Fruit fly (Drosophila melanogaster) whole organism, embryonic: ENCODE measurements around the gene CG34107.

Experiments used
- Ada2b ChIP-seq: fragments of 200-800 bp; sonication (Bioruptor generic); IDR thresholded peaks from 2 replicates; pipeline ENCODE4 v1.3.6; 2022; ENCODE audit warnings: missing biosample characterization, missing genetic modification characterization
- Atf6 ChIP-seq: fragments of 200-800 bp; sonication (Bioruptor generic); IDR thresholded peaks from 2 replicates; pipeline ENCODE4 v1.3.6; 2022; ENCODE audit warnings: missing biosample characterization, missing genetic modification characterization
- BEAF-32 ChIP-seq: fragments of 200-800 bp; sonication (Bioruptor generic); optimal IDR thresholded peaks from 3 replicates; lab custom pipeline; 2017; ENCODE audit warnings: missing biosample characterization, missing genetic modification characterization, mild to moderate bottlenecking, moderate library complexity, missing genetic modification reagents
- BtbVII ChIP-seq: fragments of 200-800 bp; sonication (Bioruptor generic); optimal IDR thresholded peaks from 3 replicates; lab custom pipeline; 2017; ENCODE audit warnings: missing biosample characterization, mild to moderate bottlenecking, missing genetic modification characterization
- CG10274 ChIP-seq: fragments of 200-800 bp; sonication (Bioruptor generic); optimal IDR thresholded peaks from 3 replicates; lab custom pipeline; 2017; ENCODE audit warnings: missing biosample characterization, mild to moderate bottlenecking, missing genetic modification characterization
- CG11398 ChIP-seq: fragments of 200-800 bp; sonication (Bioruptor generic); optimal IDR thresholded peaks from 2 replicates; lab custom pipeline; 2016; ENCODE audit warnings: missing biosample characterization, missing genetic modification characterization
- CG11695 ChIP-seq: fragments of 200-800 bp; sonication (Bioruptor generic); IDR thresholded peaks from 3 replicates; pipeline ENCODE4 v1.3.6; 2022; ENCODE audit warnings: missing biosample characterization, missing genetic modification characterization
- CG11696 ChIP-seq: fragments of 200-800 bp; sonication (Bioruptor generic); IDR thresholded peaks from 2 replicates; pipeline ENCODE4 v1.3.6; 2022; ENCODE audit warnings: missing biosample characterization, missing genetic modification characterization
- CG11723 ChIP-seq: fragments of 200-800 bp; sonication (Bioruptor generic); optimal IDR thresholded peaks from 2 replicates; lab custom pipeline; 2017; ENCODE audit warnings: missing biosample characterization, mild to moderate bottlenecking, missing genetic modification characterization
- CG12219 ChIP-seq: fragments of 200-800 bp; sonication (Bioruptor generic); optimal IDR thresholded peaks from 3 replicates; lab custom pipeline; 2018; ENCODE audit warnings: missing biosample characterization, mild to moderate bottlenecking, missing genetic modification characterization
- CG12744 ChIP-seq: fragments of 200-800 bp; sonication (Bioruptor generic); optimal IDR thresholded peaks from 2 replicates; lab custom pipeline; 2016; ENCODE audit warnings: missing biosample characterization, missing genetic modification characterization
- CG14710 ChIP-seq: fragments of 200-800 bp; sonication (Bioruptor generic); optimal IDR thresholded peaks from 3 replicates; lab custom pipeline; 2019; ENCODE audit warnings: missing biosample characterization, mild to moderate bottlenecking, missing genetic modification characterization, moderate library complexity
- CG15073 ChIP-seq: fragments of 200-800 bp; sonication (Bioruptor generic); optimal IDR thresholded peaks from 2 replicates; lab custom pipeline; 2016; ENCODE audit warnings: missing biosample characterization, missing genetic modification characterization
- CG16863 ChIP-seq: fragments of 200-800 bp; sonication (Bioruptor generic); optimal IDR thresholded peaks from 3 replicates; lab custom pipeline; 2016; ENCODE audit warnings: missing biosample characterization, missing genetic modification characterization
- CG17186 ChIP-seq: fragments of 200-800 bp; sonication (Bioruptor generic); optimal IDR thresholded peaks from 3 replicates; lab custom pipeline; 2017; ENCODE audit warnings: missing biosample characterization, missing genetic modification reagents, missing genetic modification characterization
- CG17328 ChIP-seq: fragments of 200-800 bp; sonication (Bioruptor generic); IDR thresholded peaks from 2 replicates; pipeline ENCODE4 v1.3.6; 2022; ENCODE audit warnings: missing biosample characterization, missing genetic modification characterization
- CG2712 ChIP-seq: fragments of 200-800 bp; optimal IDR thresholded peaks from 3 replicates; lab custom pipeline; 2019; ENCODE audit warnings: missing biosample characterization, mild to moderate bottlenecking, missing genetic modification characterization, moderate library complexity
- CG3407 ChIP-seq: fragments of 200-800 bp; sonication (Bioruptor generic); optimal IDR thresholded peaks from 2 replicates; lab custom pipeline; 2018; ENCODE audit warnings: missing biosample characterization, mild to moderate bottlenecking, missing genetic modification characterization
- CG4617 ChIP-seq: fragments of 200-800 bp; sonication (Bioruptor generic); optimal IDR thresholded peaks from 3 replicates; lab custom pipeline; 2016; ENCODE audit warnings: missing biosample characterization, missing genetic modification characterization, borderline replicate concordance
- CG4707 ChIP-seq: fragments of 200-800 bp; sonication (Bioruptor generic); optimal IDR thresholded peaks from 2 replicates; lab custom pipeline; 2018; ENCODE audit warnings: missing biosample characterization, mild to moderate bottlenecking, missing genetic modification characterization, moderate library complexity
- CG4820 ChIP-seq: fragments of 200-800 bp; sonication (Bioruptor generic); optimal IDR thresholded peaks from 3 replicates; lab custom pipeline; 2016; ENCODE audit warnings: missing biosample characterization, missing genetic modification characterization
- CG7372 ChIP-seq: fragments of 200-800 bp; sonication (Bioruptor generic); IDR thresholded peaks from 2 replicates; pipeline ENCODE4 v1.3.6; 2022; ENCODE audit warnings: missing biosample characterization, missing genetic modification characterization
- CG8290 ChIP-seq, 3 experiments: fragments of 200-800 bp; sonication (Bioruptor generic); optimal IDR thresholded peaks; 2 replicates each; lab custom pipeline; 2016 to 2019; ENCODE audit warnings: missing biosample characterization in 3 of 3, missing genetic modification characterization in 3 of 3, mild to moderate bottlenecking in 2 of 3, moderate library complexity in 1 of 3
- CG8765 ChIP-seq: fragments of 200-800 bp; sonication (Bioruptor generic); IDR thresholded peaks from 2 replicates; pipeline ENCODE4 v1.3.6; 2022; ENCODE audit warnings: missing biosample characterization, missing genetic modification characterization
- CG8944 ChIP-seq: fragments of 200-800 bp; sonication (Bioruptor generic); optimal IDR thresholded peaks from 3 replicates; lab custom pipeline; 2016; ENCODE audit warnings: missing biosample characterization, missing genetic modification characterization
- Dad ChIP-seq: fragments of 200-800 bp; sonication (Bioruptor generic); optimal IDR thresholded peaks from 3 replicates; lab custom pipeline; 2016; ENCODE audit warnings: missing biosample characterization, missing genetic modification characterization
- Eip74EF ChIP-seq, 2 experiments: fragments of 200-800 bp in 1 of 2; fragments of >200 bp in 1 of 2; sonication (Bioruptor generic) in 1 of 2; optimal IDR thresholded peaks; 2 replicates each; lab custom pipeline; 2017 to 2019; ENCODE audit warnings: missing biosample characterization in 2 of 2, missing genetic modification characterization in 2 of 2, mild to moderate bottlenecking in 1 of 2, moderate library complexity in 1 of 2
- HHEX ChIP-seq: fragments of 200-800 bp; sonication (Bioruptor generic); optimal IDR thresholded peaks from 3 replicates; lab custom pipeline; 2017; ENCODE audit warnings: missing biosample characterization, mild to moderate bottlenecking, missing genetic modification characterization, missing genetic modification reagents
- HLH3B ChIP-seq: fragments of 200-800 bp; sonication (Bioruptor generic); IDR thresholded peaks from 2 replicates; pipeline ENCODE4 v1.3.6; 2022; ENCODE audit warnings: missing biosample characterization, missing genetic modification characterization
- MESR4 ChIP-seq: fragments of 200-800 bp; sonication (Bioruptor generic); optimal IDR thresholded peaks from 2 replicates; lab custom pipeline; 2018; ENCODE audit warnings: missing biosample characterization, mild to moderate bottlenecking, missing genetic modification characterization, moderate library complexity
- Nf-YC ChIP-seq: fragments of 200-800 bp; optimal IDR thresholded peaks from 3 replicates; lab custom pipeline; 2019; ENCODE audit warnings: missing biosample characterization, mild to moderate bottlenecking, missing genetic modification characterization, moderate library complexity
- Sin3A ChIP-seq: fragments of >200 bp; optimal IDR thresholded peaks from 2 replicates; lab custom pipeline; 2018
- Spps ChIP-seq: fragments of 200-800 bp; sonication (Bioruptor generic); optimal IDR thresholded peaks from 2 replicates; lab custom pipeline; 2018; ENCODE audit warnings: missing biosample characterization, mild to moderate bottlenecking, missing genetic modification characterization
- Ssrp ChIP-seq: fragments of 200-800 bp; sonication (Bioruptor generic); optimal IDR thresholded peaks from 2 replicates; lab custom pipeline; 2018; ENCODE audit warnings: missing biosample characterization, mild to moderate bottlenecking, missing genetic modification characterization, moderate library complexity
- Tbp ChIP-seq: fragments of >200 bp; optimal IDR thresholded peaks from 2 replicates; lab custom pipeline; 2018; ENCODE audit warnings: missing biosample characterization, missing genetic modification characterization
- ac ChIP-seq: fragments of 200-800 bp; sonication (Bioruptor generic); optimal IDR thresholded peaks from 3 replicates; lab custom pipeline; 2017; ENCODE audit warnings: missing biosample characterization, mild to moderate bottlenecking, missing genetic modification characterization
- ase ChIP-seq: fragments of 200-800 bp; sonication (Bioruptor generic); IDR thresholded peaks from 3 replicates; pipeline ENCODE4 v1.3.6; 2022; ENCODE audit warnings: missing biosample characterization, missing genetic modification characterization
- br ChIP-seq: fragments of >200 bp; optimal IDR thresholded peaks from 2 replicates; lab custom pipeline; 2017
- croc ChIP-seq: fragments of 200-800 bp; sonication (Bioruptor generic); conservative IDR thresholded peaks from 3 replicates; pipeline ENCODE4 v1.3.6; 2022; ENCODE audit warnings: missing biosample characterization, missing genetic modification characterization
- crp ChIP-seq, 2 experiments: fragments of 200-800 bp; sonication (Bioruptor generic); optimal IDR thresholded peaks; 2 replicates in 1 of 2; 3 replicates in 1 of 2; lab custom pipeline; 2017; ENCODE audit warnings: missing biosample characterization in 2 of 2, missing genetic modification characterization in 2 of 2, mild to moderate bottlenecking in 1 of 2, moderate library complexity in 1 of 2
- fd96Cb ChIP-seq: fragments of 200-800 bp; sonication (Bioruptor generic); optimal IDR thresholded peaks from 2 replicates; lab custom pipeline; 2018; ENCODE audit warnings: missing biosample characterization, mild to moderate bottlenecking, missing genetic modification characterization, moderate library complexity
- her ChIP-seq: fragments of 200-800 bp; sonication (Bioruptor generic); optimal IDR thresholded peaks from 2 replicates; lab custom pipeline; 2016; ENCODE audit warnings: missing biosample characterization, missing genetic modification characterization
- hth ChIP-seq: fragments of >200 bp; optimal IDR thresholded peaks from 2 replicates; lab custom pipeline; 2017; ENCODE audit warnings: inconsistent platforms
- inv ChIP-seq: fragments of 200-800 bp; sonication (Bioruptor generic); IDR thresholded peaks from 2 replicates; pipeline ENCODE4 v1.3.6; 2022; ENCODE audit warnings: missing biosample characterization, missing genetic modification characterization; ENCODE audit not compliant: partially characterized antibody
- kah ChIP-seq: fragments of 200-800 bp; sonication (Bioruptor generic); optimal IDR thresholded peaks from 2 replicates; lab custom pipeline; 2018; ENCODE audit warnings: missing biosample characterization, mild to moderate bottlenecking, missing genetic modification characterization
- p53 ChIP-seq: fragments of 200-800 bp; sonication (Bioruptor generic); optimal IDR thresholded peaks from 2 replicates; lab custom pipeline; 2016; ENCODE audit warnings: missing biosample characterization, missing genetic modification characterization
- sr ChIP-seq: fragments of 200-800 bp; sonication (Bioruptor generic); IDR thresholded peaks from 3 replicates; pipeline ENCODE4 v1.3.6; 2022; ENCODE audit warnings: missing biosample characterization, missing genetic modification characterization
- tap ChIP-seq: fragments of 200-800 bp; optimal IDR thresholded peaks from 3 replicates; lab custom pipeline; 2019; ENCODE audit warnings: missing biosample characterization, mild to moderate bottlenecking, missing genetic modification characterization, moderate library complexity
- tll ChIP-seq, 2 experiments: fragments of 200-800 bp in 1 of 2; fragments of >200 bp in 1 of 2; sonication (Bioruptor generic) in 1 of 2; optimal IDR thresholded peaks; 2 replicates each; lab custom pipeline; 2017 to 2019; ENCODE audit warnings: missing biosample characterization in 2 of 2, missing genetic modification characterization in 2 of 2, mild to moderate bottlenecking in 1 of 2, moderate library complexity in 1 of 2
- zen ChIP-seq: fragments of 200-800 bp; sonication (Bioruptor generic); optimal IDR thresholded peaks from 3 replicates; lab custom pipeline; 2018; ENCODE audit warnings: missing biosample characterization, mild to moderate bottlenecking, missing genetic modification characterization, moderate library complexity

The CG34107 gene

DNA sequence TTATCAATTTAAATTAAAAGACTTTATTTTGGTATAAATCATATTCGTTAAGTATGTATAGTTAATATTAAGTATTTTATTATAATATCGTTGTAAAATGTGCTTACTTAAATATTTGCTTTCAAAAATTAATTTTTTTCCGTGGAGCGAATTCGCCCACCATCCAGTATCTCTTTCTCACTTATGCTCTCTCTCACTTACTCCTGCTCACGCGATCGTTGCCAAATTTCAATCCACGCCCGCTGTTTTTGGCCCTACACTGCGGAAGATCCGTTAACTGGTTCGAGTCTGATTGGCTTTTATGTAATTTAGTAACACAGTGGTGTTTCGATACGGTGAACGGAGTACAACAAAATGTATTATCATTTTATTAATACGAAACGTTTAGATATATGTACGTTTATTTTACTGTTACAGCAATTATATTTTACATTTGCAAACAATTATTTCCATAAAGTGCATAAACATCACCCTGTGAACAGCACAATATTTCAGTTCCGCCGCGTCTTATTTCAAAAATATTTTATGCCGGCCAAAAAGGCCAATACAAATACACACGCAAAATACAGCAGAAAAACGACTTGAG, 40.9 kb downstream of the CG34107 start (continued):
- TF ChIP-seq Tbp (GFP tag; lab: Kevin White, UChicago) (no peak), CG11398 (GFP tag; lab: Kevin White, UChicago) (no peak), CG11696 (GFP tag; lab: Robert Waterston, UW) (no peak), croc (GFP tag; lab: Robert Waterston, UW) (no peak), CG11695 (peak; percentile 65; the same call in 2 of the 3 replicates), CG8765 (GFP tag; lab: Robert Waterston, UW) (no peak; the same call in 1 of the 2 replicates), sr (GFP tag; lab: Robert Waterston, UW) (peak; percentile 68; the same call in 2 of the 3 replicates), kah (GFP tag; lab: Kevin White, UChicago) (no peak), CG11723 (GFP tag; lab: Kevin White, UChicago) (peak; percentile 2), crp (GFP tag; optimal IDR thresholded peaks at IDR 0.05; lab: Kevin White, UChicago) (no peak), Nf-YC (tag; lab: Kevin White, UChicago) (no peak), Dad (no peak), CG16863 (GFP tag; lab: Kevin White, UChicago) (peak; percentile 4), CG15073 (GFP tag; lab: Kevin White, UChicago) (no peak), CG2712 (tag; lab: Kevin White, UChicago) (peak; percentile 44), her (GFP tag; lab: Kevin White, UChicago) (no peak), p53 (no peak), CG7372 (peak; percentile 28), br (lab: Kevin White, UChicago) (no peak), BEAF-32 (GFP tag; lab: Kevin White, UChicago) (no peak), CG4707 (GFP tag; lab: Kevin White, UChicago) (no peak), inv (GFP tag; lab: Robert Waterston, UW) (no peak), CG8290 (GFP tag; optimal IDR thresholded peaks at IDR 0.05; lab: Kevin White, UChicago) (no peak), CG8290 (tag; optimal IDR thresholded peaks at IDR 0.05; lab: Kevin White, UChicago) (peak in 1 of 2 experiments; percentile 78), CG12744 (peak; percentile 19), fd96Cb (tag; lab: Kevin White, UChicago) (peak; percentile 19), zen (tag; lab: Kevin White, UChicago) (peak; percentile 27), Atf6 (peak; percentile 82), HHEX (peak; percentile 41), Sin3A (no peak), tap (tag; lab: Kevin White, UChicago) (no peak), MESR4 (GFP tag; lab: Kevin White, UChicago) (no peak), CG10274 (GFP tag; lab: Kevin White, UChicago) (no peak), CG14710 (no peak), Ssrp (tag; lab: Kevin White, UChicago) (peak; percentile 12), CG17328 (no peak), ase (GFP tag; lab: Robert Waterston, UW) (peak; percentile 50; the same call in 1 of the 3 replicates), Eip74EF (GFP tag; optimal IDR thresholded peaks at IDR 0.05; lab: Kevin White, UChicago) (peak in 1 of 2 experiments; percentile 59), CG12219 (GFP tag; lab: Kevin White, UChicago) (no peak), Spps (tag; lab: Kevin White, UChicago) (no peak), CG4617 (GFP tag; lab: Kevin White, UChicago) (no peak), HLH3B (GFP tag; lab: Robert Waterston, UW) (peak; percentile 27; the same call in 1 of the 2 replicates), hth (lab: Kevin White, UChicago) (no peak), CG8944 (GFP tag; lab: Kevin White, UChicago) (no peak), Ada2b (GFP tag; lab: Robert Waterston, UW) (peak; percentile 34), CG17186 (GFP tag; lab: Kevin White, UChicago) (no peak), tll (GFP tag; optimal IDR thresholded peaks at IDR 0.05; lab: Kevin White, UChicago) (no peak), ac (GFP tag; lab: Kevin White, UChicago) (no peak), CG4820 (GFP tag; lab: Kevin White, UChicago) (no peak), BtbVII (GFP tag; lab: Kevin White, UChicago) (peak; percentile 42), CG3407 (no peak)
